Worm (Caenorhabditis elegans) whole organism, L4 larva: ENCODE results near the gene cest-8.

Experiments
- F49E8.2 ChIP-seq: sonication (generic microtip); optimal IDR thresholded peaks from 2 replicates; lab custom pipeline; 2016; ENCODE audit warnings: missing compliant biosample characterization, mild to moderate bottlenecking, missing genetic modification characterization, borderline replicate concordance
- ZK546.5 ChIP-seq, 2 experiments: sonication (generic microtip); optimal IDR thresholded peaks; 2 replicates each; lab custom pipeline; 2017; ENCODE audit warnings: missing biosample characterization in 2 of 2, missing genetic modification characterization in 2 of 2
- aly-2 ChIP-seq: sonication (generic microtip); optimal IDR thresholded peaks from 2 replicates; lab custom pipeline; 2018; ENCODE audit warnings: missing biosample characterization, missing genetic modification characterization
- ceh-28 ChIP-seq: fragments of 150-350 bp; optimal IDR thresholded peaks from 2 replicates; lab custom pipeline; 2014; ENCODE audit warnings: missing biosample characterization, missing genetic modification reagents, missing genetic modification characterization
- lim-7 ChIP-seq: fragments of 200-800 bp; sonication (Bioruptor generic); IDR thresholded peaks from 2 replicates; pipeline ENCODE4 v1.3.6; 2022; ENCODE audit warnings: missing genetic modification characterization, missing compliant biosample characterization
- nhr-102 ChIP-seq: sonication (generic microtip); optimal IDR thresholded peaks from 2 replicates; lab custom pipeline; 2016; ENCODE audit warnings: mild to moderate bottlenecking, missing genetic modification characterization, moderate library complexity, missing compliant biosample characterization
- snpc-4 ChIP-seq: fragments of 150-350 bp; optimal IDR thresholded peaks from 2 replicates; lab custom pipeline; 2014; ENCODE audit warnings: missing biosample characterization, missing genetic modification characterization
- tag-97 ChIP-seq: fragments of 200-800 bp; sonication (Bioruptor generic); IDR thresholded peaks from 2 replicates; pipeline ENCODE4 v1.3.6; 2022; ENCODE audit warnings: missing genetic modification characterization, missing compliant biosample characterization

DNA sequence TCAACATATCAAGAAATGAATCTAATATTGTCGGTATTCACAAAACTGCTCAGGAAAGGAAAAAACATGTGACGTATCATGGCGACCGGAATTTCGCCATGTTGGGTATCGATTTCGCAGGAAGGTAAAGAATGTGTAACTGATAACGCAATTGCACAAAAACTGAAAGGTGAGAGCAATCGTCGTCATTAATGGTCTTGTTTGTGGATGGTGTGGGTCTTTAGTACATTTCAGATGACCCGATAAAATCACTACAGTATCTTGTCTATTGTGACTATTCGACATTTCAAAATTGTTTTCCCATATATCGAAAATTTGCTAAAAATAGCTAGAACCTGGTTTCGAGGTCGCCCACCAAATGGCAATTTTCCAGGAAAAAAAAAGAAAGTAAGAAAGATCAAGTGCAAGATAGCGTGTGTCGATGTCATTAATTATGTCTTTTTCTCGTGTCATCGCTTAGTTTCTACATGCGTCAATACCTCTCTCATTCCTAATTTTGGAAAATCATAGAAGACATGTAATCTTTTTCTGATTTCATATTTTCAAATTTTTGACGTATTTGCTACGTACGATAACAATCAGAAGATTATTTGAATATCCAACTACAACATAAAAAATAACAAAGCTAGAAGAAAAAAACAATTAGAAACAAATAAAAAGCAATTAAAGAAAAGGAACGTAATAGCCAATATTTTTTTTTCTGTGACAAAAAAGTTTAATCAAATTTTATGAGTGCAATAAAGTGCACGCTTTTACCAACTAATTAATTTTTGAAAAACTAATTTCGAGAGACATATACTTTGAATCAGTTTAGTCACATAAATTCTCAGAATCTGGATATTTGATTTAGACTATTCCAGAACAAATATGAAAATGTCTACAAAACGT is 9.1 kb upstream of the cest-8 start:
- TF ChIP-seq aly-2 (tag; lab: Kevin White, UChicago) (no peak), snpc-4 (tag; lab: Kevin White, UChicago) (no peak), nhr-102 (tag; lab: Kevin White, UChicago) (no peak), ceh-28 (tag; lab: Kevin White, UChicago) (no peak), lim-7 (GFP tag; lab: Robert Waterston, UW) (no peak), F49E8.2 (tag; lab: Kevin White, UChicago) (no peak), tag-97 (no peak), ZK546.5 (tag; optimal IDR thresholded peaks at IDR 0.05; lab: Kevin White, UChicago) (no peak)
